Fruit fly (Drosophila melanogaster): ENCODE measurements around the gene Gapvd1.

DNA sequence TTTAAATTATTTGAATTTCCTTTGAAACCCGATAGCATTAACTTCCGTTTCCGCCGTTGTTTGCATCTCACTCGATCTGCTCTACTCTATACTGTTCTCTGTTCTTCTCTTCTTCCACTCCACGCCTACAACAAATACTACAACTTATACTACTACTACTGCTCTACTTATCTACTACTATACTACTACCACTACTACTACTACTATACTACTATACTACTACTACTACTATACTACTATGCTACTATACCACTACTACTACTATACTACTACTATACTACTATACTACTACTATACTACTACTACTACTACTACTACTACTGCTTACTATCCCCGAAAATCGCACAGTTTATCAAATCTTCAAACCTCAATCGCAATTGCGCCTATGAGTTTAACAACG lies 57.4 kb downstream of the Gapvd1 start:
- TF ChIP-seq Hr96 (GFP tag; optimal IDR thresholded peaks at IDR 0.05), result no peak
- TF ChIP-seq CG1620 (GFP tag; optimal IDR thresholded peaks at IDR 0.05), result no peak

Measured in whole organism, adult.